Fruit fly (Drosophila melanogaster): ENCODE data around the gene CG18304.

Gene CG18304

dm6 chr2L:6971597-6972036, 29.0 kb upstream of the CG18304 start, which contains the start of gene snRNP-U1-70K (continued):
- TF ChIP-seq Mad (GFP tag; optimal IDR thresholded peaks at IDR 0.05) (peak; percentile 43), CG18262 (tag; optimal IDR thresholded peaks at IDR 0.05) (no peak), HLH4C (GFP tag; IDR thresholded peaks at IDR 0.05; ENCODE audit: partially characterized antibody) (no peak), CG6813 (GFP tag; optimal IDR thresholded peaks at IDR 0.05) (no peak), run (tag; optimal IDR thresholded peaks at IDR 0.05) (no peak), wdn (GFP tag; IDR thresholded peaks at IDR 0.05) (no peak), Blimp-1 (GFP tag; optimal IDR thresholded peaks at IDR 0.05) (no peak), hkb (optimal IDR thresholded peaks at IDR 0.05) (no peak), hkb (GFP tag; IDR thresholded peaks at IDR 0.05) (no peak), z (GFP tag; IDR thresholded peaks at IDR 0.05) (no peak), Abd-B (GFP tag; optimal IDR thresholded peaks at IDR 0.05) (peak; percentile 52), tx (GFP tag; optimal IDR thresholded peaks at IDR 0.05) (no peak), H15 (GFP tag; IDR thresholded peaks at IDR 0.05) (no peak), zen2 (GFP tag; IDR thresholded peaks at IDR 0.05; ENCODE audit: partially characterized antibody) (no peak), phol (tag; optimal IDR thresholded peaks at IDR 0.05) (peak; percentile 53), Camta (GFP tag; optimal IDR thresholded peaks at IDR 0.05) (no peak), CG30403 (GFP tag; optimal IDR thresholded peaks at IDR 0.05) (no peak), sqz (GFP tag; optimal IDR thresholded peaks at IDR 0.05) (no peak), B-H2 (GFP tag; optimal IDR thresholded peaks at IDR 0.05) (no peak), CG2116 (GFP tag; optimal IDR thresholded peaks at IDR 0.05) (peak; percentile 34), Lpt (GFP tag; optimal IDR thresholded peaks at IDR 0.05) (no peak), sens-2 (GFP tag; IDR thresholded peaks at IDR 0.05) (no peak), C15 (GFP tag; IDR thresholded peaks at IDR 0.05) (no peak), her (GFP tag; optimal IDR thresholded peaks at IDR 0.05) (no peak), MBD-R2 (GFP tag; IDR thresholded peaks at IDR 0.05) (no peak; the same call in 1 of the 2 replicates), inv (GFP tag; IDR thresholded peaks at IDR 0.05; ENCODE audit: partially characterized antibody) (no peak), Bteb2 (GFP tag; optimal IDR thresholded peaks at IDR 0.05) (no peak), gro (GFP tag; optimal IDR thresholded peaks at IDR 0.05) (no peak), CG12744 (GFP tag; optimal IDR thresholded peaks at IDR 0.05) (no peak), CG13894 (tag; optimal IDR thresholded peaks at IDR 0.05) (no peak), CG10565 (GFP tag; optimal IDR thresholded peaks at IDR 0.05) (no peak), psq (GFP tag; optimal IDR thresholded peaks at IDR 0.05) (no peak), Aef1 (GFP tag; IDR thresholded peaks at IDR 0.05) (no peak), CG3726 (GFP tag; IDR thresholded peaks at IDR 0.05) (no peak), nerfin-2 (GFP tag; IDR thresholded peaks at IDR 0.05; ENCODE audit: partially characterized antibody) (no peak), CG1647 (GFP tag; optimal IDR thresholded peaks at IDR 0.05) (no peak), crol (GFP tag; IDR thresholded peaks at IDR 0.05) (no peak), bab2 (GFP tag; optimal IDR thresholded peaks at IDR 0.05) (no peak), CG15514 (GFP tag; optimal IDR thresholded peaks at IDR 0.05) (peak; percentile 81), aop (GFP tag; IDR thresholded peaks at IDR 0.05) (no peak), ssp (GFP tag; IDR thresholded peaks at IDR 0.05) (0 out of 2 replicates have a peak, but pooled peaks have one; percentile 5), slou (GFP tag; optimal IDR thresholded peaks at IDR 0.05) (no peak), kni (GFP tag; optimal IDR thresholded peaks at IDR 0.05) (peak; percentile 4), Tbp (GFP tag; optimal IDR thresholded peaks at IDR 0.05) (no peak), vvl (GFP tag; IDR thresholded peaks at IDR 0.05) (peak; percentile 41), CG10147 (GFP tag; optimal IDR thresholded peaks at IDR 0.05) (no peak), CG12219 (GFP tag; optimal IDR thresholded peaks at IDR 0.05) (no peak), gt (GFP tag; IDR thresholded peaks at IDR 0.05) (no peak), kay (GFP tag; optimal IDR thresholded peaks at IDR 0.05) (no peak), pho (GFP tag; optimal IDR thresholded peaks at IDR 0.05) (no peak), sug (tag; optimal IDR thresholded peaks at IDR 0.05) (no peak), CG6689 (GFP tag; IDR thresholded peaks at IDR 0.05) (no peak), btn (GFP tag; optimal IDR thresholded peaks at IDR 0.05) (no peak)
